Worm (Caenorhabditis elegans): ENCODE results near the gene dhs-22.

dhs-22 gene

ce11 chrV:14424958-14425492 lies 3.8 kb upstream of the dhs-22 start, which contains the start of gene rrsr-1:
TSS of gene rrsr-1 (minus strand) at chrV:14425008.
- peak; percentile 25 for TF ChIP-seq pax-3 (tag; optimal IDR thresholded peaks at IDR 0.05)
- no peak for TF ChIP-seq mef-2 (tag; optimal IDR thresholded peaks at IDR 0.05)
- no peak for TF ChIP-seq aly-2 (tag; optimal IDR thresholded peaks at IDR 0.05)
- TF ChIP-seq dpl-1 (GFP tag; optimal IDR thresholded peaks at IDR 0.05) = peak; percentile 35 to 47 (median 41)
- TF ChIP-seq ces-1 (GFP tag; optimal IDR thresholded peaks at IDR 0.05) = no peak
- peak; percentile 23 for TF ChIP-seq C16A3.4 (tag; optimal IDR thresholded peaks at IDR 0.05)
- peak; percentile 64 for TF ChIP-seq swsn-7 (tag; optimal IDR thresholded peaks at IDR 0.05)
- TF ChIP-seq fkh-4 (tag; optimal IDR thresholded peaks at IDR 0.05; ENCODE audit: borderline replicate concordance) = no peak
- TF ChIP-seq isw-1 (GFP tag; IDR thresholded peaks at IDR 0.05) = peak; percentile 3; the same call in 1 of the 2 replicates
- TF ChIP-seq ceh-88 (GFP tag; IDR thresholded peaks at IDR 0.05) = no peak
- TF ChIP-seq nhr-71 (tag; optimal IDR thresholded peaks at IDR 0.05) = no peak
- no peak for TF ChIP-seq egl-27 (tag; optimal IDR thresholded peaks at IDR 0.05)
- no peak for TF ChIP-seq hlh-4 (tag; optimal IDR thresholded peaks at IDR 0.05)
- TF ChIP-seq jun-1 (tag; optimal IDR thresholded peaks at IDR 0.05) = no peak
- peak; percentile 15 for TF ChIP-seq sox-4 (tag; optimal IDR thresholded peaks at IDR 0.05)
- TF ChIP-seq nhr-12 (tag; optimal IDR thresholded peaks at IDR 0.05) = no peak
- no peak for TF ChIP-seq nhr-84 (tag; optimal IDR thresholded peaks at IDR 0.05)
- peak; percentile 78 for TF ChIP-seq rnt-1 (tag; optimal IDR thresholded peaks at IDR 0.05)
- TF ChIP-seq dsc-1 (tag; optimal IDR thresholded peaks at IDR 0.05) = peak; percentile 36
- no peak for TF ChIP-seq sup-37 (GFP tag; optimal IDR thresholded peaks at IDR 0.05)
- TF ChIP-seq sptf-1 (tag; optimal IDR thresholded peaks at IDR 0.05) = no peak
- TF ChIP-seq nhr-19 (GFP tag; conservative IDR thresholded peaks at IDR 0.05) = peak; percentile 42
- no peak for TF ChIP-seq alr-1 (tag; optimal IDR thresholded peaks at IDR 0.05; ENCODE audit: borderline replicate concordance)
- TF ChIP-seq ceh-8 (GFP tag; optimal IDR thresholded peaks at IDR 0.05) = no peak
- peak; percentile 21 for TF ChIP-seq blmp-1 (tag; optimal IDR thresholded peaks at IDR 0.05)
- TF ChIP-seq nhr-90 (tag; optimal IDR thresholded peaks at IDR 0.05; ENCODE audit: poor library complexity) = peak; percentile 60
- TF ChIP-seq efl-3 (GFP tag; optimal IDR thresholded peaks at IDR 0.05) = no peak
- TF ChIP-seq tlp-1 (tag; optimal IDR thresholded peaks at IDR 0.05) = no peak
- no peak for TF ChIP-seq ama-1 (optimal IDR thresholded peaks at IDR 0.05)
- TF ChIP-seq tbx-2 (tag; optimal IDR thresholded peaks at IDR 0.05) = peak; percentile 42
- peak; percentile 75 for TF ChIP-seq unc-130 (tag; optimal IDR thresholded peaks at IDR 0.05)
- no peak for TF ChIP-seq Y116A8C.19 (tag; optimal IDR thresholded peaks at IDR 0.05; ENCODE audit: borderline replicate concordance)
- no peak for TF ChIP-seq mdl-1 (tag; optimal IDR thresholded peaks at IDR 0.05)
- peak; percentile 19 for TF ChIP-seq unc-86 (tag; optimal IDR thresholded peaks at IDR 0.05)
- peak; percentile 6 for TF ChIP-seq lin-39 (tag; optimal IDR thresholded peaks at IDR 0.05)
- no peak for TF ChIP-seq fkh-8 (tag; optimal IDR thresholded peaks at IDR 0.05)
- no peak for TF ChIP-seq unc-62 (GFP tag; optimal IDR thresholded peaks at IDR 0.05)
- no peak for TF ChIP-seq nhr-28 (tag; optimal IDR thresholded peaks at IDR 0.05)
- peak; percentile 15 for TF ChIP-seq lir-3 (tag; optimal IDR thresholded peaks at IDR 0.05; ENCODE audit: poor library complexity)
- no peak for TF ChIP-seq elt-3 (tag; optimal IDR thresholded peaks at IDR 0.05)
- TF ChIP-seq snu-23 (GFP tag; optimal IDR thresholded peaks at IDR 0.05) = no peak
- no peak for TF ChIP-seq ceh-63 (GFP tag; optimal IDR thresholded peaks at IDR 0.05)
- peak; percentile 2 for TF ChIP-seq nhr-11 (tag; optimal IDR thresholded peaks at IDR 0.05)
- no peak for TF ChIP-seq C04F5.9 (tag; optimal IDR thresholded peaks at IDR 0.05)
- no peak for TF ChIP-seq vab-15 (tag; optimal IDR thresholded peaks at IDR 0.05)
- TF ChIP-seq lin-35 (GFP tag; optimal IDR thresholded peaks at IDR 0.05) = peak in 1 of 2 experiments; percentile 54
- TF ChIP-seq ztf-11 (tag; optimal IDR thresholded peaks at IDR 0.05) = peak in 1 of 2 experiments; percentile 6
- TF ChIP-seq lsy-2 (tag; optimal IDR thresholded peaks at IDR 0.05) = peak in 1 of 2 experiments; percentile 40
- no peak for TF ChIP-seq lin-15B (tag; optimal IDR thresholded peaks at IDR 0.05)
- TF ChIP-seq nhr-47 (tag; optimal IDR thresholded peaks at IDR 0.05) = peak; percentile 68
- peak; percentile 57 for TF ChIP-seq snpc-4 (tag; optimal IDR thresholded peaks at IDR 0.05)
- TF ChIP-seq xbp-1 (tag; optimal IDR thresholded peaks at IDR 0.05) = peak; percentile 49
